Worm (Caenorhabditis elegans) whole organism, L4/young adult: ENCODE results near the gene srw-73.

ENCODE experiments used
- W03F9.2 ChIP-seq: fragments of 150-350 bp; optimal IDR thresholded peaks from 2 replicates; lab custom pipeline; 2014; ENCODE audit warnings: missing biosample characterization, missing genetic modification characterization
- dao-5 ChIP-seq: sonication (generic microtip); optimal IDR thresholded peaks from 2 replicates; lab custom pipeline; 2016; ENCODE audit warnings: missing genotype, missing genetic modification characterization, moderate library complexity, missing compliant biosample characterization

DNA sequence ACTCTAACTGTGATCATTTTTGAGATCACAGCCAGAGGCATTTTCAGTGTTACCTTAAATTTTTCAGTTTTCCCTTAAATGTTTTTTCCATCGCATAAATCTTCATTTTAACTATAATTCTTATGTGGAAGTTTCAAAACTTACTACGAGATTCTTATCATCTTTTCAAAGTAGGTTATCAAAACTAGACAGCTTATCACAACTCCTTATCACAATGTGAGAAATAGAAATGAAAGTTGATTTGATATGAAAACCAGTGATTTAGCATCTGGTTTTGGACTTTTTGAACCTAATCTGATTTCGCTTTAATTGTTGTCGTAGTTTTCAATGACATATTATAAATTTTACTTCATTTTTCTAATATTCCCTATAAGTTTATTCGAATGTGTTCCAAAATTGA is 47.6 kb upstream of the srw-73 start, which contains the start of gene mltn-11:
- TF ChIP-seq dao-5, result no peak
- no peak for TF ChIP-seq W03F9.2 (tag; lab: Kevin White, UChicago)
